Worm (Caenorhabditis elegans) whole organism, midembryonic: ENCODE results near the gene ZK637.14.

Source experiments
- T22C8.4 ChIP-seq: fragments of 200-800 bp; sonication (Bioruptor generic); IDR thresholded peaks from 2 replicates; pipeline ENCODE4 v1.3.6; 2022; ENCODE audit warnings: missing genetic modification characterization, missing compliant biosample characterization
- cog-1 ChIP-seq: sonication (generic microtip); optimal IDR thresholded peaks from 2 replicates; lab custom pipeline; 2016; ENCODE audit warnings: missing genetic modification characterization, missing compliant biosample characterization
- flt-1 ChIP-seq: fragments of 200-800 bp; sonication (Bioruptor generic); IDR thresholded peaks from 2 replicates; pipeline ENCODE4 v1.3.6; 2022; ENCODE audit warnings: missing genetic modification characterization, missing compliant biosample characterization
- klf-2 ChIP-seq: fragments of 200-800 bp; sonication (Bioruptor generic); conservative IDR thresholded peaks from 2 replicates; pipeline ENCODE4 v1.3.6; 2022; ENCODE audit warnings: missing genetic modification reagents, missing genetic modification characterization, missing compliant biosample characterization
- med-1 ChIP-seq: sonication (generic microtip); optimal IDR thresholded peaks from 2 replicates; lab custom pipeline; 2017; ENCODE audit warnings: missing genetic modification characterization, mild to moderate bottlenecking, missing compliant biosample characterization, antibody characterized with exemption, missing genetic modification reagents; ENCODE audit not compliant: insufficient read depth
- ref-1 ChIP-seq: fragments of 200-800 bp; sonication (Bioruptor generic); conservative IDR thresholded peaks from 2 replicates; pipeline ENCODE4 v1.3.6; 2022; ENCODE audit warnings: missing genetic modification reagents, missing genetic modification characterization, missing compliant biosample characterization
- tab-1 ChIP-seq: fragments of 200-800 bp; sonication (Bioruptor generic); IDR thresholded peaks from 2 replicates; pipeline ENCODE4 v1.3.6; 2022; ENCODE audit warnings: missing genetic modification characterization, missing compliant biosample characterization
- ztf-23 ChIP-seq: fragments of 200-800 bp; sonication (Bioruptor generic); IDR thresholded peaks from 2 replicates; pipeline ENCODE4 v1.3.6; 2022; ENCODE audit warnings: missing genetic modification reagents, missing genetic modification characterization, missing compliant biosample characterization
- ztf-29 ChIP-seq: fragments of 200-800 bp; sonication (Bioruptor generic); IDR thresholded peaks from 2 replicates; pipeline ENCODE4 v1.3.6; 2022; ENCODE audit warnings: missing genetic modification reagents, missing genetic modification characterization, missing compliant biosample characterization

The ZK637.14 gene

ce11 chrIII:8850482-8851047 is 38.4 kb downstream of the ZK637.14 start, which contains the start of gene F44E2.9:
Gene F44E2.9, minus strand, starts transcription at chrIII:8850532.
- TF ChIP-seq ztf-23 (0 out of 2 replicates have a peak, but pooled peaks have one; percentile 59), T22C8.4 (GFP tag; lab: Robert Waterston, UW) (no peak), cog-1 (peak; percentile 51), tab-1 (no peak), ref-1 (no peak), ztf-29 (GFP tag; lab: Robert Waterston, UW) (no peak), flt-1 (GFP tag; lab: Robert Waterston, UW) (peak; percentile 27; the same call in 1 of the 2 replicates), klf-2 (GFP tag; lab: Robert Waterston, UW) (no peak)

DNA sequence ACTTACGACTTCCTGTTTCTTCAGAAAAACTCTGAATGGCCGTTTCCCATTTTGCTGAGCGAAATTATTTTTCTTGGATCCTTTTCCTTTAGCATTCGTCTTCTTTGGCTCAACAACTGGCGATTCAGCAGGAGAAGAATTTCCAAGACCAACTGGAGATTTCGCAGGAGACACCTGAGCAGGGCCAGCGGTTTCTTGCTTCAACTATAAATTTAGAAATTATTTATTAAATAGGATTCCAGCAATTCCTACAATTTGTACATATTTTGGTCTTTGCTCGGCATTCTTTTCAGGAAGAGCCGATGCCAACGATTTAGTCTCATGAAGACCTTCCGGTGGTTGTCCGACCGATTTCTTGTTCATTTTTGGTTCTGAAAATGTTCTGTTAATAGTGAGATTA is 39.4 kb downstream of the ZK637.14 start, which contains the start of gene F44E2.8:
Gene F44E2.8 (minus strand): TSS at position 371 of the 400 bp plus-strand sequence.
- no peak for TF ChIP-seq tab-1
- no peak for TF ChIP-seq flt-1 (GFP tag; lab: Robert Waterston, UW)
- TF ChIP-seq klf-2 (GFP tag; lab: Robert Waterston, UW) = no peak
- no peak for TF ChIP-seq med-1 (GFP tag; lab: Kevin White, UChicago)
- no peak for TF ChIP-seq ref-1
- TF ChIP-seq cog-1 = no peak
- no peak for TF ChIP-seq ztf-29 (GFP tag; lab: Robert Waterston, UW)
- TF ChIP-seq ztf-23 = no peak
- TF ChIP-seq T22C8.4 (GFP tag; lab: Robert Waterston, UW) = no peak

DNA sequence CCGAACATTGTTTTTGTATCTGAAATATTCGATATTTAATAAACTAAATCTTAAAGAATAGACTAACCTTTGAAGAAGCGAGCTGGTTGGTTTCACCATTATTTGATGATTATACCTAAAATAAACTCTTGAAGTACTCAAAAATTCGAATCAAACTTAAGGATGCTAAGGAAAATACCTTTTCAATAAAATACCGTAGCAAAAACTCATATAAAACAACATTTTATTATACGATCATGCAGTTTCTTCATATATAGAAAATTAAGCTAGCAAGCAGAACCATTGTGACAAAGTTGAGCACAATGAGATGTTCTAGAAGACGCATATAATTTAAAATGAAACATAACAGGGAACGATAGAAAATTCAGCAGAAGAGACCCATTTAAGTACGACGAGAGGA is 40.6 kb downstream of the ZK637.14 start, which contains the start of gene F44E2.7:
Gene F44E2.7 (minus strand): TSS at position 101 of the 400 bp plus-strand sequence.
- TF ChIP-seq ztf-29 (GFP tag; lab: Robert Waterston, UW) (no peak), med-1 (GFP tag; lab: Kevin White, UChicago) (no peak), cog-1 (no peak), ref-1 (no peak), tab-1 (no peak), klf-2 (GFP tag; lab: Robert Waterston, UW) (no peak), ztf-23 (no peak), T22C8.4 (GFP tag; lab: Robert Waterston, UW) (no peak), flt-1 (GFP tag; lab: Robert Waterston, UW) (no peak)

DNA sequence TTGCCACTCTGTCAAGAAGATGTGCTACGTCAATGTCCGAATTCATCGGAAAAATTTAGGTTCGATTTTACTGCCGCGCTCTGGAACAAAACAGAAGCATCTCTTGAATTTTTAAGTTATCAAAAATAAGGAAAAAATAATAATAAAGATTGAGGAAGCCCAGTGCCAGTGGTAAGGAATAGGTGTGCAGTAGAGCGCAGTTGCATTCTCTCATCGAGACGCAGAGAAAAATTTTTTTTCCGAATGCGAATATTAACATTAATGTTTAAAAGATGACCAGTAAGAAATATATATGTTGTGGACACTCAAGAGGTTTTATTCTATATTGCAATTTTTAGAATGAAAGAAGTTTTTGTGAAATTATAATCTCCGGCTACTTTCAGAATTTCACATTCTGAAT is 41.2 kb downstream of the ZK637.14 start:
- no peak for TF ChIP-seq T22C8.4 (GFP tag; lab: Robert Waterston, UW)
- TF ChIP-seq med-1 (GFP tag; lab: Kevin White, UChicago) = no peak
- no peak for TF ChIP-seq klf-2 (GFP tag; lab: Robert Waterston, UW)
- no peak for TF ChIP-seq tab-1
- TF ChIP-seq ztf-23 = no peak
- no peak for TF ChIP-seq ref-1
- peak; percentile 46; the same call in 1 of the 2 replicates for TF ChIP-seq ztf-29 (GFP tag; lab: Robert Waterston, UW)
- TF ChIP-seq cog-1 = peak; percentile 10
- TF ChIP-seq flt-1 (GFP tag; lab: Robert Waterston, UW) = no peak

ce11 chrIII:8845114-8845513 is 43.8 kb downstream of the ZK637.14 start, which contains the start of gene F44E2.6:
Gene F44E2.6, minus strand, starts transcription at chrIII:8845214.
- TF ChIP-seq ref-1 (no peak), ztf-23 (no peak), T22C8.4 (GFP tag; lab: Robert Waterston, UW) (no peak), tab-1 (no peak), klf-2 (GFP tag; lab: Robert Waterston, UW) (no peak), flt-1 (GFP tag; lab: Robert Waterston, UW) (no peak), ztf-29 (GFP tag; lab: Robert Waterston, UW) (no peak), cog-1 (no peak), med-1 (GFP tag; lab: Kevin White, UChicago) (no peak)

DNA sequence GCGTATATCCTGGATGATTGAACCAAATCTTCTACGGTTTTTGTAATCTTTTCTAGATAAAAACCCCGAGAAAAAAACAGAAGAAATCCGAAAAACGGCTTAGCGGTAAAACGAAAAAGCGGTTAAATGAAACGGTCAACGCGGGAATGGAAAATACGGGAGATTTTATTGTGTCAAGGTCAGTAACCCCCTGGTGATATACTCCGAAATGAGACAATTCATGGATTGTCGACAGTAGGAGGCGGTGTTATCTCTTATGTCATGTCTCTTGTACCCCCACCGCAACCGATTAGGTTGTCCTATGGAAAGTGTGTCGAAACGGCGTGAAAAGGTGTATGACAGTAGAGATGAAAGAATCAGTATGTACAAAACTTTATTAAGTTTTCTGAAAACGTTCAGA is 44.8 kb downstream of the ZK637.14 start:
- TF ChIP-seq med-1 (GFP tag; lab: Kevin White, UChicago) (no peak), ztf-29 (GFP tag; lab: Robert Waterston, UW) (no peak), tab-1 (no peak), klf-2 (GFP tag; lab: Robert Waterston, UW) (no peak), ref-1 (no peak), ztf-23 (no peak), T22C8.4 (GFP tag; lab: Robert Waterston, UW) (no peak), cog-1 (no peak), flt-1 (GFP tag; lab: Robert Waterston, UW) (no peak)

ce11 chrIII:8839813-8840212 is 49.1 kb downstream of the ZK637.14 start:
- no peak for TF ChIP-seq T22C8.4 (GFP tag; lab: Robert Waterston, UW)
- TF ChIP-seq ztf-23 = no peak
- no peak for TF ChIP-seq tab-1
- TF ChIP-seq flt-1 (GFP tag; lab: Robert Waterston, UW) = no peak
- no peak for TF ChIP-seq ztf-29 (GFP tag; lab: Robert Waterston, UW)
- TF ChIP-seq med-1 (GFP tag; lab: Kevin White, UChicago) = no peak
- TF ChIP-seq klf-2 (GFP tag; lab: Robert Waterston, UW) = no peak
- TF ChIP-seq cog-1 = no peak
- no peak for TF ChIP-seq ref-1
